Worm (Caenorhabditis elegans) whole organism, L2 larva: ENCODE results near the gene H25K10.1.

Source experiments
- C34F6.9 ChIP-seq: fragments of 150-350 bp; optimal IDR thresholded peaks from 2 replicates; lab custom pipeline; 2014; ENCODE audit warnings: missing biosample characterization, missing genetic modification characterization
- fos-1 ChIP-seq: fragments of 150-350 bp; optimal IDR thresholded peaks from 2 replicates; lab custom pipeline; 2014; ENCODE audit warnings: missing biosample characterization, missing genetic modification characterization
- nhr-12 ChIP-seq: fragments of 150-350 bp; optimal IDR thresholded peaks from 2 replicates; lab custom pipeline; 2014; ENCODE audit warnings: missing biosample characterization, missing genetic modification characterization
- nhr-77 ChIP-seq: fragments of 150-350 bp; optimal IDR thresholded peaks from 2 replicates; lab custom pipeline; 2014; ENCODE audit warnings: missing biosample characterization, missing genetic modification characterization

DNA sequence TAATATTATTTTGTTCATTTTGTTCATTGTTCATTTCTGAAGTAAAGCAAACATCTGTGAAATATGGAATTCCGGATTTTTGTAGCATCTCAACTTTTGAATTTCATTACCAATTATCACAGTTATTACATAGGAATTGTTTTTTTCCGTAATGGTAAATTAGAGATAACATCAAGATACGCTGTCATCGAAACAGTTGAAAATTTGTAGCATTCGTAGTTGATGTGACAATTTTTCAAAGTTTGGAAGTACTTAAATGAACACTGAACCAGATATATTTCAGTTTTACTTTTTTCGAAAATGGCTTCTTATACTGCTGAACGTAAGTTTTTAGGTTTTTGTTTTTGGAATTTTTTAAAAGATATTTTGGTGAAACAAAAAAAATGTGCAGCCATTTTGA is 23.6 kb downstream of the H25K10.1 start, which contains the start of gene H25K10.4:
- TF ChIP-seq nhr-12 (tag; lab: Kevin White, UChicago): no peak
- TF ChIP-seq fos-1 (tag; lab: Kevin White, UChicago): no peak
- TF ChIP-seq C34F6.9 (tag; lab: Kevin White, UChicago): no peak
- TF ChIP-seq nhr-77: no peak
